Worm (Caenorhabditis elegans): ENCODE results near the gene Y39G8B.2.

- TF ChIP-seq pag-3 (tag; optimal IDR thresholded peaks at IDR 0.05; ENCODE audit: borderline replicate concordance): no peak
- no peak for TF ChIP-seq nfya-1 (tag; optimal IDR thresholded peaks at IDR 0.05)
- TF ChIP-seq ceh-9 (tag; optimal IDR thresholded peaks at IDR 0.05): no peak
- no peak for TF ChIP-seq npax-4 (tag; optimal IDR thresholded peaks at IDR 0.05)
- TF ChIP-seq unc-55 (GFP tag; optimal IDR thresholded peaks at IDR 0.05): no peak
- TF ChIP-seq ama-1 (optimal IDR thresholded peaks at IDR 0.05): no peak
- TF ChIP-seq nhr-11 (tag; optimal IDR thresholded peaks at IDR 0.05): no peak
- TF ChIP-seq syd-9 (tag; optimal IDR thresholded peaks at IDR 0.05): no peak
- TF ChIP-seq ets-4 (tag; optimal IDR thresholded peaks at IDR 0.05): no peak
- no peak for TF ChIP-seq ceh-18 (tag; optimal IDR thresholded peaks at IDR 0.05)
- TF ChIP-seq madf-2 (tag; optimal IDR thresholded peaks at IDR 0.05): no peak
- TF ChIP-seq ceh-48 (tag; optimal IDR thresholded peaks at IDR 0.05): no peak
- TF ChIP-seq gmeb-2 (tag; optimal IDR thresholded peaks at IDR 0.05): no peak
Observed at ce11 chrII:13982923-13983322, 6.9 kb upstream of the Y39G8B.2 start, which contains the start of the genes Y39G8B.13 and Y39G8B.10.
